Worm (Caenorhabditis elegans) whole organism, early embryonic: ENCODE measurements around the gene fbxb-79.

Experiments used
- B0310.2 ChIP-seq: sonication (generic microtip); optimal IDR thresholded peaks from 2 replicates; lab custom pipeline; 2016; ENCODE audit warnings: mild to moderate bottlenecking, missing genetic modification characterization, missing compliant biosample characterization
- ama-1 ChIP-seq: fragments of 150-350 bp; optimal IDR thresholded peaks from 2 replicates; lab custom pipeline; 2014
- ets-7 ChIP-seq: sonication (generic microtip); optimal IDR thresholded peaks from 2 replicates; lab custom pipeline; 2016; ENCODE audit warnings: missing genotype, missing genetic modification characterization, missing compliant biosample characterization

DNA sequence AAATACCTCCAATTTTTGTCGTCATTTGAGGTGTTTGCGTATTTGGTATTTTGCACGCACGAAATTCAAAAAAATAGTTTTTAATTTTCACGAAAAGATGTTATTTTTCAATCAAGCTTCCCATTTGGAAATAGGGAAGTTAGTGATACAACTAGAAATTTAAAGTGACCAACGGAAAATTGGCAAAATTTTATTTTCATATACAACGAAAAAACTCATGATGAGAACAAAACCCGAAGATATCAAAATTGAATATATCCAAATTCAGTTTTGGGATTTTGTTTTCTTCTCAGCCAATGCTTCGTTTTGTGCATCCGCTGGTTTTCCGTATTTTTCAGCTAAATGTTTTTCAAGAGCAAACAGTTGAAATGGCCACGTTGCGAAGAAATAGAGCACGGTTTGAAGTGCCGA lies 43.4 kb downstream of the fbxb-79 start:
- TF ChIP-seq ama-1 (lab: Kevin White, UChicago) (no peak), B0310.2 (tag; lab: Kevin White, UChicago) (no peak), ets-7 (tag; lab: Kevin White, UChicago) (no peak)
